Worm (Caenorhabditis elegans): ENCODE results near the gene mrps-18B.

The mrps-18B gene

DNA sequence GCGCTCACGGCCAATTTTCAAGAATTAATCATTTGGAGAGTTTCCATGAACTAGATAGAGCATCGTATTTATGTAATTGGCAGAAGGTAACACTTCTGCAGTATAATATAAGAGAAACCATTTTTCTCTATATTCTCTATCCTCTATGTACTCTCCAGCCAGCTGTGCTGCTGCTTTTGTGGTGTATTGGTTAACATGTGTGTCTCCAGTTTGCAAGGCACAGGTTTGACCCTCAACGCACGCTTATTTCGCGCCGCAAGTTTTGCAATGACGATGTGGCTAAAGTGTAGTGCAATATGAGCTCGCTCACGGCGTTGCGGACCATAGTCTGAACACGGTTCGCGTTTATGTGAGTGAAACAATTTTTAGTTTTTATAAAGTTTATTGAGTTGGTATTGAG is 21.5 kb downstream of the mrps-18B start:
- peak; percentile 40 for TF ChIP-seq med-1 (GFP tag; optimal IDR thresholded peaks at IDR 0.05; ENCODE audit: insufficient read depth)
- peak; percentile 92 for TF ChIP-seq flt-1 (GFP tag; IDR thresholded peaks at IDR 0.05)
- peak; percentile 84 for TF ChIP-seq klf-2 (GFP tag; conservative IDR thresholded peaks at IDR 0.05)
- TF ChIP-seq T22C8.4 (GFP tag; IDR thresholded peaks at IDR 0.05): peak; percentile 63; the same call in 1 of the 2 replicates
- TF ChIP-seq cog-1 (tag; optimal IDR thresholded peaks at IDR 0.05): peak; percentile 52
- peak; percentile 82 for TF ChIP-seq ztf-29 (GFP tag; IDR thresholded peaks at IDR 0.05)
- peak; percentile 91 for TF ChIP-seq tab-1 (GFP tag; IDR thresholded peaks at IDR 0.05)
- no peak; the same call in none of the 2 replicates for TF ChIP-seq ztf-23 (GFP tag; IDR thresholded peaks at IDR 0.05)
- peak; percentile 90 for TF ChIP-seq ref-1 (GFP tag; conservative IDR thresholded peaks at IDR 0.05)

DNA sequence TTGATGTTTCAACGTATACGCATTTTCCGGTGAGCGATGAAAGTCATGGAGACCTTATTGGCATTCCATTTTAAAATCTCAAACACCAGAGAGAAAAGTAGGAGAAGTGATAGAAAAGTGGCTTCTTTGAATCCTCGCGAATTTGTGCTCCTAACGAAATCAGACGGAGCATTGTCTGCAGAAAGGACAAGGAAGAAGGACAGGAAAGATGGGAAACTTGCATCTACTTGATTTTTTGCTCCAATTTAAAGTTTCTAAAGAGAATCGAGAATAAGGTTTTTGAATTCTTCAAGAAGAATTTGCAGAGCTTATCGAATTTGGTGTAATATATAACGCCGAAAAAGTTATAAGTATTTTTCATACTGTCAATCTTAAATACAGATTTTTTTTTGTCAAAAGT is 25.6 kb downstream of the mrps-18B start:
- TF ChIP-seq med-1 (GFP tag; optimal IDR thresholded peaks at IDR 0.05; ENCODE audit: insufficient read depth): no peak
- no peak for TF ChIP-seq cog-1 (tag; optimal IDR thresholded peaks at IDR 0.05)
- no peak for TF ChIP-seq tab-1 (GFP tag; IDR thresholded peaks at IDR 0.05)
- no peak for TF ChIP-seq ztf-29 (GFP tag; IDR thresholded peaks at IDR 0.05)
- no peak for TF ChIP-seq ztf-23 (GFP tag; IDR thresholded peaks at IDR 0.05)
- TF ChIP-seq flt-1 (GFP tag; IDR thresholded peaks at IDR 0.05): no peak
- no peak for TF ChIP-seq T22C8.4 (GFP tag; IDR thresholded peaks at IDR 0.05)
- no peak for TF ChIP-seq ref-1 (GFP tag; conservative IDR thresholded peaks at IDR 0.05)
- TF ChIP-seq klf-2 (GFP tag; conservative IDR thresholded peaks at IDR 0.05): no peak

DNA sequence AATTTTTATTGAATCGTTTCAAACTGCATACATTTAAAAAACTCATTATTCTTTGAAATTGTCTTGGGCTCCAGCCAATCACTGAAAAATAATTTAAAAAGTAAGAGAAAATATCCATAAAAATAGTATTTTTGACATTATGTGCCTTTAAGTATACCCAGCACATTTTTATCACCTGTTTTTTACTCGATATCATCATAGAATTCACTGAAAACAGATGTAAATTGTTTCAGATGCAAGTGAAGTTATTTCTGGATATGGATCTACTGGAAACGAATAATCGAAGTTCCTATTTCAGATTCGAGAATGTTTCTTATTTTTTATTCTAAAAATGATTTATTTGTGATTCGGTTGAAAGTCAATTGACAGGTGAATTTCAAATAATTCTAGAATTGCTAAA is 29.1 kb downstream of the mrps-18B start:
- no peak for TF ChIP-seq flt-1 (GFP tag; IDR thresholded peaks at IDR 0.05)
- no peak for TF ChIP-seq cog-1 (tag; optimal IDR thresholded peaks at IDR 0.05)
- no peak for TF ChIP-seq klf-2 (GFP tag; conservative IDR thresholded peaks at IDR 0.05)
- TF ChIP-seq ztf-29 (GFP tag; IDR thresholded peaks at IDR 0.05): no peak
- no peak for TF ChIP-seq med-1 (GFP tag; optimal IDR thresholded peaks at IDR 0.05; ENCODE audit: insufficient read depth)
- TF ChIP-seq ref-1 (GFP tag; conservative IDR thresholded peaks at IDR 0.05): no peak
- TF ChIP-seq ztf-23 (GFP tag; IDR thresholded peaks at IDR 0.05): no peak
- no peak for TF ChIP-seq tab-1 (GFP tag; IDR thresholded peaks at IDR 0.05)
- TF ChIP-seq T22C8.4 (GFP tag; IDR thresholded peaks at IDR 0.05): no peak

DNA sequence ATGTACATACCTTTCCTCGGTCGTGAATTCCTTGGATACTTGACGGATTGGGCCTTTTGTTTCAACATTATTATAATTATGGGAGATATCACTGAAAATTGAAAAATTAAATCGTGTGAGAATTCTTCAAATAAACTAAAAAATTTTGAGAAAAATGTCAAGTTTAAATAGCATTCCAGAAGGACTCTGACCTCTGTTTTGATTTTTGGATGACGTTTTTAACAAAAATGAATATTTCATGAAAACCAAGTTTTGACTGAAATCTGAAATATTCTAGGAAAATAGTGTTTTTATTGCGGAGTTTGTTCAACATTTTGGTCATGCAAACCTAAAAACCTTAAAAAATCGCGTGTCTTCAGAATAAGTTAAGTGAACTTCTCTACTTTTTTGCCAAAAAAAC is 30.7 kb downstream of the mrps-18B start, which contains the start of gene glb-27:
Gene glb-27 (minus strand): TSS at position 101 of the 400 bp plus-strand sequence.
- TF ChIP-seq cog-1 (tag; optimal IDR thresholded peaks at IDR 0.05) (no peak), flt-1 (GFP tag; IDR thresholded peaks at IDR 0.05) (no peak), T22C8.4 (GFP tag; IDR thresholded peaks at IDR 0.05) (no peak), med-1 (GFP tag; optimal IDR thresholded peaks at IDR 0.05; ENCODE audit: insufficient read depth) (no peak), ref-1 (GFP tag; conservative IDR thresholded peaks at IDR 0.05) (no peak), ztf-29 (GFP tag; IDR thresholded peaks at IDR 0.05) (no peak), ztf-23 (GFP tag; IDR thresholded peaks at IDR 0.05) (no peak), klf-2 (GFP tag; conservative IDR thresholded peaks at IDR 0.05) (no peak), tab-1 (GFP tag; IDR thresholded peaks at IDR 0.05) (no peak)

DNA sequence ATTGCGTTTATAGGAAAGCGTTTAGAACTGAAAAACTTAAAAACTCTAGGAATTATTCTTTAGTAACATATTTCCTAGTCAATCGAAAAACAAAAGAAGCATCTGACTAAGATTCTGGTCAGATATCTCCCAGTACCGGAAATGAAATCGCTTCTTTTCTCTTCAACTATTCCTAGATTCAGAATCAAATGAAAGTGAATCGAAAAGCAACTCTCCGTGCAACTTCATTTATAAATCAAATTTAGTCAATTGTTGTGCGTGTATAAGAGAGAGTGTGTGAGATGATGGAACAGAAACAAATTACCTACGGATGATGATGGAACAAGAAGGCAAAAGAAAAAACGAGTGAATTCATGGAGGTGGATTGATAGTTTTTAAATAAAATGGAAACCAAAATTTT is 33.7 kb downstream of the mrps-18B start:
- TF ChIP-seq flt-1 (GFP tag; IDR thresholded peaks at IDR 0.05): no peak
- no peak for TF ChIP-seq T22C8.4 (GFP tag; IDR thresholded peaks at IDR 0.05)
- TF ChIP-seq tab-1 (GFP tag; IDR thresholded peaks at IDR 0.05): no peak
- TF ChIP-seq ztf-29 (GFP tag; IDR thresholded peaks at IDR 0.05): no peak
- no peak for TF ChIP-seq med-1 (GFP tag; optimal IDR thresholded peaks at IDR 0.05; ENCODE audit: insufficient read depth)
- TF ChIP-seq ref-1 (GFP tag; conservative IDR thresholded peaks at IDR 0.05): no peak
- TF ChIP-seq cog-1 (tag; optimal IDR thresholded peaks at IDR 0.05): no peak

DNA sequence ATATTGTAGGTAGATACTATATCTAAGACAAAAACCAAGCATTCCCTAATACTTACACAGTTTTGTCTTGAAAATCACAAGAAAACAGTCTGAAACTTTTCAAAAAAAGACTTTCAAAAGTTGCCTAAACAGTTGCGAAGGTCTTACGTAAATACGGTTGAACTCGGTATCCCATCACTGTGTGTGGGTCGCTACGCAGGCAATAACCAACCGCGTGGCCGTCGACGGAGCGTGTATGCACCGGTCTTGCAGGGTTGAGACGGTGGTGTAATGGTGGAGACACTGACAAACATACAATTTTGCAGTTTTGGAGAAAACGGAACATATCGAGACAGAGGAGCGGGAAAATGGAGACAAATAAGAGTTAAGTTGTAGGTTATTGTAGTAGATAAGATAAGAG is 35.7 kb downstream of the mrps-18B start, which contains the start of gene iff-2:
Gene iff-2 (minus strand): TSS at position 141 of the 400 bp plus-strand sequence.
- TF ChIP-seq tab-1 (GFP tag; IDR thresholded peaks at IDR 0.05): peak; percentile 24; the same call in 1 of the 2 replicates
- TF ChIP-seq ref-1 (GFP tag; conservative IDR thresholded peaks at IDR 0.05): peak; percentile 46
- 0 out of 2 replicates have a peak, but pooled peaks have one; percentile 51 for TF ChIP-seq klf-2 (GFP tag; conservative IDR thresholded peaks at IDR 0.05)
- peak; percentile 89 for TF ChIP-seq flt-1 (GFP tag; IDR thresholded peaks at IDR 0.05)
- peak; percentile 16; the same call in 1 of the 2 replicates for TF ChIP-seq ztf-29 (GFP tag; IDR thresholded peaks at IDR 0.05)
- peak; percentile 92 for TF ChIP-seq ztf-23 (GFP tag; IDR thresholded peaks at IDR 0.05)
- peak; percentile 97 for TF ChIP-seq cog-1 (tag; optimal IDR thresholded peaks at IDR 0.05)
- TF ChIP-seq med-1 (GFP tag; optimal IDR thresholded peaks at IDR 0.05; ENCODE audit: insufficient read depth): no peak
- TF ChIP-seq T22C8.4 (GFP tag; IDR thresholded peaks at IDR 0.05): peak; percentile 52

DNA sequence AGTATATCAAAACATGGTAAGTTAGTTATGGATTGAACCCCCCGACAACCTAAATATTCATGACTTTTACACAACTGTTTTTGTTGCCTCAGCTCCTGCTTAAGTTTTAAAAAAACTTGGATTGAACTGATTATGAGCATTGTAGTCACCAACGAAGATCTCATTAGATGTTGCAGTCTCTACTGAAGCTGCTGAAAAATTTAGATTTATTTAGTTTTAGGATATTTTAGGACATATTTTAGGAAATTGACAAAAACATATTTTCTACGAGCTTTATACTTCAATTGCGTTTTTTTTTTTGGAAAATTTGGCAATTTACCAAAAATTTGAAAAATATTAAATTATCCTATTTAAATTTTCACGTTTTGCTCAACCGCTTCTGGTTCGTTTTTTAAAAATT is 36.5 kb downstream of the mrps-18B start, which contains the start of gene F54C9.14:
Gene F54C9.14 (plus strand): TSS at position 301 of the 400 bp plus-strand sequence.
- no peak for TF ChIP-seq med-1 (GFP tag; optimal IDR thresholded peaks at IDR 0.05; ENCODE audit: insufficient read depth)
- TF ChIP-seq tab-1 (GFP tag; IDR thresholded peaks at IDR 0.05): no peak
- no peak for TF ChIP-seq ztf-23 (GFP tag; IDR thresholded peaks at IDR 0.05)
- TF ChIP-seq ztf-29 (GFP tag; IDR thresholded peaks at IDR 0.05): no peak
- no peak for TF ChIP-seq flt-1 (GFP tag; IDR thresholded peaks at IDR 0.05)
- no peak for TF ChIP-seq cog-1 (tag; optimal IDR thresholded peaks at IDR 0.05)
- no peak for TF ChIP-seq klf-2 (GFP tag; conservative IDR thresholded peaks at IDR 0.05)
- no peak for TF ChIP-seq T22C8.4 (GFP tag; IDR thresholded peaks at IDR 0.05)
- no peak for TF ChIP-seq ref-1 (GFP tag; conservative IDR thresholded peaks at IDR 0.05)

DNA sequence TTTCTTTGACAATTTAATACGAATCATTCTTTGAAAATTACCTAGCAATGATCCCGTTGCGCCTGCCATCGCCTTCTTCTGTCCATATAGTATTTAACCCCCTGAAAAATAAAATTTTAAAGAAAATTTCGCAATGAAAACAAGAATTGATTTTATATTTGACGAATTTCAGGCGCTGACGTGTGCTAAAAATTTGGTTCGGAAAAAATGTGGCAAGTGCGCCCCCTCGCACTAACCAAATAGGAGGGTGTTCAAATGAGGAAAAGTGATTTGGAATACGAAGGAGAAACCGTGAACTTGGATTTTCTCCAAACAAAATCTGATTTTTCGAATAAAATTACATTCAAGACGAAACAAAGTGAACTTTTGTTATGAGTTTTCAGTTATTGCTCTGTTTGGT is 40.6 kb downstream of the mrps-18B start, which contains the start of gene stc-1:
Gene stc-1 (minus strand): TSS at position 101 of the 400 bp plus-strand sequence.
- TF ChIP-seq klf-2 (GFP tag; conservative IDR thresholded peaks at IDR 0.05): no peak
- TF ChIP-seq T22C8.4 (GFP tag; IDR thresholded peaks at IDR 0.05): no peak
- no peak for TF ChIP-seq cog-1 (tag; optimal IDR thresholded peaks at IDR 0.05)
- no peak for TF ChIP-seq med-1 (GFP tag; optimal IDR thresholded peaks at IDR 0.05; ENCODE audit: insufficient read depth)
- TF ChIP-seq ztf-23 (GFP tag; IDR thresholded peaks at IDR 0.05): no peak
- no peak for TF ChIP-seq ztf-29 (GFP tag; IDR thresholded peaks at IDR 0.05)
- TF ChIP-seq ref-1 (GFP tag; conservative IDR thresholded peaks at IDR 0.05): no peak
- no peak for TF ChIP-seq tab-1 (GFP tag; IDR thresholded peaks at IDR 0.05)
- TF ChIP-seq flt-1 (GFP tag; IDR thresholded peaks at IDR 0.05): no peak

DNA sequence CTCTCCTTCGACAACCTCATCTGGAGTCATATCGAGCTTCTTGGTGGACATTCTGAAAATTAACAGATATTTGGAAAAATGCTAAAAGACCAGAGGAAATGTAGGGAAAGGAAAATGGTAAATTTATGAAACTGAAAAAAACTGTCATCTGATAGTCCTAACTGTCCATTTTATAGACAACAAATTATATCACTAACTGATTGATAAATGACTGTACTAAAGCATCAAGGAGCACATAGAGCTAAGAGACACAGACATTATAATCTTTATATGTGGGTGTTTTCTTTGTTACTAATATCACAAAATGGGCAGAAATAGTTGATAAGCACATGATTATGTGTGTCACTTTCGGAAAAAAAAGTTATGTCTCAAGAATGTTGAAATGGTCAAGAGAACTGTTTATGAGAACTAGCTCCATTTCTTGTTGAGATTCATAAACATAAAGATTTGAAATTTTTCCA is 41.4 kb downstream of the mrps-18B start, which contains the start of gene F54C9.3:
Gene F54C9.3 (minus strand): TSS at position 51 of the 461 bp plus-strand sequence.
- TF ChIP-seq ref-1 (GFP tag; conservative IDR thresholded peaks at IDR 0.05) (no peak), cog-1 (tag; optimal IDR thresholded peaks at IDR 0.05) (no peak), flt-1 (GFP tag; IDR thresholded peaks at IDR 0.05) (no peak), ztf-23 (GFP tag; IDR thresholded peaks at IDR 0.05) (no peak)

Measured in whole organism, midembryonic.